Worm (Caenorhabditis elegans) whole organism, late embryonic: ENCODE data around the gene R13D7.2.
A peak's percentile ranks its signal among the peaks of the same experiment; 100 is the strongest.
"Not testable (repeated sequence)": the region's sequence is repeated elsewhere in the genome, so short reads cannot be mapped to it uniquely, and the experiment has no call there.

Source experiments
- K09A11.1 ChIP-seq: sonication (generic microtip); optimal IDR thresholded peaks from 2 replicates; lab custom pipeline; 2017; ENCODE audit warnings: antibody characterized with exemption, mild to moderate bottlenecking, missing genetic modification characterization, missing compliant biosample characterization; ENCODE audit not compliant: insufficient read depth
- Y22D7AL.16 ChIP-seq: sonication (generic microtip); optimal IDR thresholded peaks from 2 replicates; lab custom pipeline; 2016; ENCODE audit warnings: missing genetic modification characterization, missing compliant biosample characterization
- ahr-1 ChIP-seq: sonication (generic microtip); optimal IDR thresholded peaks from 2 replicates; lab custom pipeline; 2016; ENCODE audit warnings: missing genetic modification characterization, missing compliant biosample characterization
- ama-1 ChIP-seq: fragments of 150-350 bp; optimal IDR thresholded peaks from 2 replicates; lab custom pipeline; 2014
- ceh-19 ChIP-seq: fragments of 200-800 bp; sonication (Bioruptor generic); optimal IDR thresholded peaks from 2 replicates; lab custom pipeline; 2018; ENCODE audit warnings: mild to moderate bottlenecking, missing genetic modification characterization, missing compliant biosample characterization
- ceh-2 ChIP-seq: sonication (generic microtip); optimal IDR thresholded peaks from 2 replicates; lab custom pipeline; 2016; ENCODE audit warnings: missing genotype, missing genetic modification characterization, missing compliant biosample characterization
- ceh-22 ChIP-seq: sonication (generic microtip); optimal IDR thresholded peaks from 2 replicates; lab custom pipeline; 2017; ENCODE audit warnings: missing biosample characterization, missing genetic modification characterization
- ceh-24 ChIP-seq: sonication (generic microtip); optimal IDR thresholded peaks from 2 replicates; lab custom pipeline; 2016; ENCODE audit warnings: mild to moderate bottlenecking, missing genetic modification characterization, missing compliant biosample characterization
- ceh-30 ChIP-seq: fragments of 150-350 bp; optimal IDR thresholded peaks from 2 replicates; lab custom pipeline; 2014; ENCODE audit warnings: missing biosample characterization, missing genetic modification characterization
- ceh-34 ChIP-seq: sonication (generic microtip); optimal IDR thresholded peaks from 2 replicates; lab custom pipeline; 2016; ENCODE audit warnings: mild to moderate bottlenecking, missing genetic modification characterization, missing compliant biosample characterization
- ceh-45 ChIP-seq: fragments of 200-800 bp; sonication (Bioruptor generic); IDR thresholded peaks from 2 replicates; pipeline ENCODE4 v1.3.6; 2022; ENCODE audit warnings: missing genetic modification reagents, missing genetic modification characterization, missing compliant biosample characterization
- ceh-48 ChIP-seq: sonication (generic microtip); optimal IDR thresholded peaks from 2 replicates; lab custom pipeline; 2016; ENCODE audit warnings: missing genetic modification characterization, inconsistent platforms, missing compliant biosample characterization
- ceh-6 ChIP-seq: fragments of 200-800 bp; sonication (Bioruptor generic); optimal IDR thresholded peaks from 2 replicates; lab custom pipeline; 2018; ENCODE audit warnings: mild to moderate bottlenecking, missing genetic modification characterization, missing compliant biosample characterization
- che-1 ChIP-seq: sonication (generic microtip); optimal IDR thresholded peaks from 2 replicates; lab custom pipeline; 2016; ENCODE audit warnings: mild to moderate bottlenecking, missing genetic modification characterization, missing compliant biosample characterization
- ets-4 ChIP-seq: sonication (generic microtip); optimal IDR thresholded peaks from 2 replicates; lab custom pipeline; 2016; ENCODE audit warnings: missing genetic modification characterization, missing compliant biosample characterization
- eyg-1 ChIP-seq: sonication (generic microtip); optimal IDR thresholded peaks from 2 replicates; lab custom pipeline; 2016; ENCODE audit warnings: missing genotype, missing genetic modification characterization, missing compliant biosample characterization
- fkh-10 ChIP-seq: fragments of 150-350 bp; optimal IDR thresholded peaks from 2 replicates; lab custom pipeline; 2014; ENCODE audit warnings: missing biosample characterization, missing genetic modification reagents, missing genetic modification characterization
- hlh-13 ChIP-seq: fragments of 200-800 bp; sonication (Bioruptor generic); optimal IDR thresholded peaks from 2 replicates; lab custom pipeline; 2018; ENCODE audit warnings: mild to moderate bottlenecking, missing genetic modification characterization, missing compliant biosample characterization
- hlh-30 ChIP-seq: sonication (generic microtip); optimal IDR thresholded peaks from 2 replicates; lab custom pipeline; 2017; ENCODE audit warnings: antibody characterized with exemption, missing genetic modification characterization, missing compliant biosample characterization; ENCODE audit not compliant: insufficient read depth
- hlh-6 ChIP-seq: sonication (generic microtip); optimal IDR thresholded peaks from 2 replicates; lab custom pipeline; 2016; ENCODE audit warnings: missing genotype, missing genetic modification characterization, missing compliant biosample characterization
- lim-6 ChIP-seq: sonication (generic microtip); optimal IDR thresholded peaks from 2 replicates; lab custom pipeline; 2016; ENCODE audit warnings: missing genetic modification characterization, missing compliant biosample characterization
- lin-11 ChIP-seq: fragments of 200-800 bp; sonication (Bioruptor generic); optimal IDR thresholded peaks from 2 replicates; lab custom pipeline; 2018; ENCODE audit warnings: mild to moderate bottlenecking, missing genetic modification characterization, missing compliant biosample characterization
- madf-2 ChIP-seq: sonication (generic microtip); optimal IDR thresholded peaks from 2 replicates; lab custom pipeline; 2017; ENCODE audit warnings: missing genetic modification characterization, missing compliant biosample characterization
- mec-3 ChIP-seq: sonication (generic microtip); optimal IDR thresholded peaks from 2 replicates; lab custom pipeline; 2016; ENCODE audit warnings: borderline replicate concordance, missing genetic modification characterization, missing compliant biosample characterization
- pag-3 ChIP-seq: sonication (generic microtip); optimal IDR thresholded peaks from 2 replicates; lab custom pipeline; 2016; ENCODE audit warnings: missing compliant biosample characterization, missing genetic modification characterization, borderline replicate concordance
- pat-9 ChIP-seq: fragments of 200-800 bp; sonication (Bioruptor generic); optimal IDR thresholded peaks from 2 replicates; lab custom pipeline; 2018; ENCODE audit warnings: mild to moderate bottlenecking, missing genetic modification characterization, moderate library complexity, missing compliant biosample characterization
- pqm-1 ChIP-seq: sonication (generic microtip); optimal IDR thresholded peaks from 2 replicates; lab custom pipeline; 2016; ENCODE audit warnings: missing genetic modification characterization, missing compliant biosample characterization
- rnt-1 ChIP-seq: sonication (generic microtip); optimal IDR thresholded peaks from 2 replicates; lab custom pipeline; 2016; ENCODE audit warnings: missing genetic modification characterization, missing compliant biosample characterization
- sdc-2 ChIP-seq: sonication (generic microtip); optimal IDR thresholded peaks from 2 replicates; lab custom pipeline; 2016; ENCODE audit warnings: missing genotype, missing genetic modification characterization, missing compliant biosample characterization
- sox-2 ChIP-seq: fragments of 200-800 bp; sonication (Bioruptor generic); IDR thresholded peaks from 2 replicates; pipeline ENCODE4 v1.3.6; 2022; ENCODE audit warnings: missing genetic modification reagents, missing genetic modification characterization, missing compliant biosample characterization
- syd-9 ChIP-seq: sonication (generic microtip); optimal IDR thresholded peaks from 2 replicates; lab custom pipeline; 2016; ENCODE audit warnings: mild to moderate bottlenecking, missing genetic modification characterization, moderate library complexity, missing compliant biosample characterization
- unc-42 ChIP-seq: sonication (generic microtip); optimal IDR thresholded peaks from 2 replicates; lab custom pipeline; 2016; ENCODE audit warnings: missing genotype, missing genetic modification characterization, missing compliant biosample characterization
- unc-55 ChIP-seq: sonication (generic microtip); optimal IDR thresholded peaks from 2 replicates; lab custom pipeline; 2017; ENCODE audit warnings: missing biosample characterization, missing genetic modification reagents, missing genetic modification characterization
- zip-5 ChIP-seq: sonication (generic microtip); optimal IDR thresholded peaks from 2 replicates; lab custom pipeline; 2016; ENCODE audit warnings: missing genetic modification characterization, missing compliant biosample characterization
- ztf-16 ChIP-seq: sonication (generic microtip); optimal IDR thresholded peaks from 2 replicates; lab custom pipeline; 2017; ENCODE audit warnings: missing genetic modification characterization, missing compliant biosample characterization

Gene R13D7.2

DNA sequence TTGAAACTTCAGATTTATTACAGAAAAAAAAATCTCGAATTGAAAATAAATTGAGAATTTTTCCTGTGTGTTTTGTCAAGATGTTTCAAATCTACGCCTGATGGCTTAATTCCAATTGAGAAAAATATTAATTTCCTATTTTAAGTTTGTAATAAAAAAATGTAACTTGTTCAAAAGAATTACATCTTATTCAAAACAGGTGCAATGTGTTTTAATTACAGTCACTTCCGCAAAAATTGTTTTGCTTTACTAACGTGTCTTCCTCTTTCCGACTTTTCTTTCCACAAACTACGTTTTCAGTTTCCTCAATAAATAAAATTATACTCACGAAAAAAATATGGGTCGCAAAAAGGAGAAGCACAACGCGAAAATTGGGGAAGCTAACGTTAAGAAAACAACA lies 28.3 kb downstream of the R13D7.2 start, which contains the start of gene F25E5.16:
Gene F25E5.16, plus strand, starts transcription at position 301 of the 400 bp plus-strand sequence.
- TF ChIP-seq fkh-10 (no peak), ceh-2 (tag; lab: Kevin White, UChicago) (no peak), pag-3 (tag; lab: Kevin White, UChicago) (no peak), madf-2 (tag; lab: Kevin White, UChicago) (no peak), che-1 (tag; lab: Kevin White, UChicago) (no peak), zip-5 (no peak), unc-55 (GFP tag; lab: Kevin White, UChicago) (no peak), lim-6 (tag; lab: Kevin White, UChicago) (no peak), ahr-1 (no peak), pqm-1 (tag; lab: Kevin White, UChicago) (no peak), ceh-48 (no peak), ceh-45 (GFP tag; lab: Robert Waterston, UW) (no peak), ztf-16 (no peak), Y22D7AL.16 (no peak), ets-4 (no peak), ceh-22 (tag; lab: Kevin White, UChicago) (no peak), sdc-2 (tag; lab: Kevin White, UChicago) (no peak), pat-9 (tag; lab: Kevin White, UChicago) (no peak), ceh-34 (no peak)

ce11 chrV:7439807-7440206 lies 30.1 kb downstream of the R13D7.2 start, which contains the start of gene try-13:
Gene try-13 (plus strand): TSS chrV:7440107.
- TF ChIP-seq hlh-6 (tag; lab: Kevin White, UChicago) (no peak), lin-11 (tag; lab: Kevin White, UChicago) (no peak), ceh-24 (no peak), ama-1 (lab: Kevin White, UChicago) (no peak), unc-42 (no peak), mec-3 (tag; lab: Kevin White, UChicago) (no peak), ceh-30 (no peak), sox-2 (no peak), ztf-16 (no peak), unc-55 (GFP tag; lab: Kevin White, UChicago) (no peak), hlh-30 (no peak), syd-9 (tag; lab: Kevin White, UChicago) (no peak), ets-4 (no peak)

ce11 chrV:7443480-7443879 lies 33.8 kb downstream of the R13D7.2 start:
- TF ChIP-seq ceh-45 (GFP tag; lab: Robert Waterston, UW): peak; percentile 60; the same call in 1 of the 2 replicates

DNA sequence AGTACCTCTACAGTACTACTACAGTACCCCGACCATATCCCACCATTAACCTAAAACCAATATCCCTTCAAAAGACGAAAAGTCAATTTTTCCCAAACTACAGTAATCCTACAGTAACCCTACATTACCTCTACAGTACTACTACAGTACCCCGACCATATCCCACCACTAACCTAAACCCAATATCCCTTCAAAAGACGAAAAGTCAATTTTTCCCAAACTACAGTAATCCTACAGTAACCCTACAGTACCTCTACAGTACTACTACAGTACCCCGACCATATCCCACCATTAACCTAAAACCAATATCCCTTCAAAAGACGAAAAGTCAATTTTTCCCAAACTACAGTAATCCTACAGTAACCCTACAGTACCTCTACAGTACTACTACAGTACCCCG lies 34.6 kb downstream of the R13D7.2 start, which contains the start of gene nhr-141:
Gene nhr-141, plus strand, starts transcription at position 331 of the 400 bp plus-strand sequence.
- not testable (repeated sequence) for TF ChIP-seq ceh-22 (tag; lab: Kevin White, UChicago); hlh-13; ceh-6 (GFP tag; lab: Kevin White, UChicago)
- TF ChIP-seq, all 69 proteins: peak for 0; not testable (repeated sequence) for 69

DNA sequence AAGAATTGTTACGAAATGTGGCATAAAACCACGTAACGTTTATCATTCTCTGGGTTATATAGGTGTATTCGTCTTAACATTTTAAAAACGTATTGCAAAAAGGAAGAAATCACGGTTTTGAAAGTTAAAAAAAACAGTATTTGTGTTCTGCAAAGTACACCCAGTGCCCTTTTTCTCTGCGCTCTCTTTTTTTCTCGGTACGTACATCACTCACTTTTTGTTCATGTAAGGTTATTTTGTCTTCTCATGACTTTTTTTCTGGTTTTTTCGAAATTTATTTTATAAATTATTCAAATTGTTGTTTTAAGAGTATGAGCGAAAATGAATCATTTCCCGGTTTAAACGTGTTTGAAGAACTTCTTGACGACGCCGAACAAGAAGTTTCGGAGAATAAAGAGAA lies 37.3 kb downstream of the R13D7.2 start, which contains the start of gene F25E5.5:
Gene F25E5.5, plus strand, starts transcription at position 301 of the 400 bp plus-strand sequence.
- TF ChIP-seq lim-6 (tag; lab: Kevin White, UChicago) (no peak), che-1 (tag; lab: Kevin White, UChicago) (no peak), eyg-1 (tag; lab: Kevin White, UChicago) (no peak), ceh-19 (GFP tag; lab: Kevin White, UChicago) (no peak), hlh-30 (no peak), K09A11.1 (no peak), ama-1 (lab: Kevin White, UChicago) (no peak), rnt-1 (tag; lab: Kevin White, UChicago) (no peak), sdc-2 (tag; lab: Kevin White, UChicago) (no peak)
